Worm (Caenorhabditis elegans): ENCODE measurements around the gene W08G11.3.
A peak's percentile ranks its signal among the peaks of the same experiment; 100 is the strongest.

The W08G11.3 gene

DNA sequence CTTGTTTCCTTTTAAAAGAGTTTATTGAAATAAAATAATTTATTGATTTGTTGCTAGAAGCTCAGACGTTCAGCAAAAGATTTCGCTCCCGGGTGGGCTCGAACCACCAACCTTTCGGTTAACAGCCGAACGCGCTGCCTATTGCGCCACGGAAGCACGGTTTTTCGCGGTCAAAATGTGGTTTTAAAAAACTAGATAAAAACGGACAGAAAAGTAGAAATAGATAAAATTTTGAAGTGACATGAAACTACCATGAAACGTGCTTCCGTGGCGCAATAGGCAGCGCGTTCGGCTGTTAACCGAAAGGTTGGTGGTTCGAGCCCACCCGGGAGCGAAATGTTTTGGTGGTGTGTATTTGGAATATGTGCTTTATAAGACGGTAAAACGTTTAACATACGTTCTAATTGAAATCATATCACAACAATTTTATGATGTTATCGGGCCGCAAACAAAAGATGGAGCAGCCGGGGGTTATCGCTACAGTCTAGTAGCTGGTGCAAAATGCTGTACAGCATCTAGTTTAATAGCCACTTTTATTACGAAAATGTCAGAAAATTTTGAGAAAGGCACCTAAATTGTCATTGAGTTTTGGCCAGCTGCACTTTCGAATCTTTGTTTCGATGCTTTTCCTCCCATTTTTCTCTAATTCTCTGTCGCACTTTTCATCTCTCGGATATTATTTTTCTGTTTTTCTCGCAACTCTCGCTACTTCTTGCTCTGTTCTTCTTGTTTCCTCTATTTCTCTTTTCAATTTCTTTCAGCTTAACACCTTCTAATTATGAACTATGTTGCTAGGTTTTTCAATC, 29.0 kb upstream of the W08G11.3 start, which contains the start of gene slc-9B.2:
Gene slc-9B.2, plus strand, starts transcription at position 756 of the 806 bp plus-strand sequence.
- TF ChIP-seq nfya-1 (tag; optimal IDR thresholded peaks at IDR 0.05; ENCODE audit: insufficient read depth) (peak; percentile 18), elt-2 (tag; optimal IDR thresholded peaks at IDR 0.05) (peak; percentile 66)

DNA sequence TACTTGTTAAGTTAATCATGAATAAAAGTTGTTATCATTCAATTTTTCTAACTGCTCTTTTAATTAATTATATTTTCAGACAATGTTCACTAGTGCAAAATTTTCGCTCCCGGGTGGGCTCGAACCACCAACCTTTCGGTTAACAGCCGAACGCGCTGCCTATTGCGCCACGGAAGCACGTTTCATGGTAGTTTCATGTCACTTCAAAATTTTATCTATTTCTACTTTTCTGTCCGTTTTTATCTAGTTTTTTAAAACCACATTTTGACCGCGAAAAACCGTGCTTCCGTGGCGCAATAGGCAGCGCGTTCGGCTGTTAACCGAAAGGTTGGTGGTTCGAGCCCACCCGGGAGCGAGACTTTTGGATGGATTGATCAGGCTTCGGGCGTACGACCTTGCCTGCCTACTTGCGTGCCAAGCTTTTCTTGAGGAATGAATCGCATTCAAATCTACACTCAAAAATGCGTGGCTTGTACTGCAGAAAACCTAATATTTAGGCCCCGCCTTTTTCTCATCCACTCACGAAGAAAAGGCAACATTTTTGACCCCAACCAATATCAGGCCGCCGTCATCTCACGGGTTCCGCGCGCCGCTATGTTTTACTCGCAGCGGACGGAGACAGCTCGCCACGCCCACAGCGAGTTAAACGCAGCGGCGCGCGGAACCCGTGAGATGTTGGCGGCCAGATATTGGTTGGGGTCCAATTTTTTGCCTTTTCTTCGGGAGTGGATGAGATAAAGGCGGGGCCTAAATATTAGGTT, 25.8 kb upstream of the W08G11.3 start:
- TF ChIP-seq elt-2 (tag; optimal IDR thresholded peaks at IDR 0.05) = peak; percentile 25

DNA sequence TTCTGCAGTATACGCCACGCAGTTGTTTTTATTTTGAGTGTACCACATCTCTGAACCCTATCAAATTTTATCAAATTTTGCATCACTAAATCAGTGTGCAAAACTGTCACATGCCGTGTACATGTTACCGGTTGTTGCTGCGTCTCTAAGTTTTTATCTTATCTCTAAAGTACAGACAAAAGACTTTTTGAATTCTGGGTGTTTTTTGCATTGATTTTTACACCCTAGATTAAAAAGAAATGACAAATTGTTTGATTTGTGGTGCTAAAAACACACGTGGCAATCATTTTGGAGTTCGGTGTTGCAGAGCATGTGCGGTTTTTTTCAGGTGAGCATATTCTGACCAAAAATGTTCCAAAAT, 25.2 kb upstream of the W08G11.3 start, which contains the start of gene nhr-193:
Gene nhr-193, plus strand, starts transcription at position 51 of the 361 bp plus-strand sequence.
- no peak for TF ChIP-seq tbx-2 (tag; optimal IDR thresholded peaks at IDR 0.05)
- peak; percentile 6 for TF ChIP-seq jun-1 (tag; optimal IDR thresholded peaks at IDR 0.05)
- TF ChIP-seq ztf-4 (tag; optimal IDR thresholded peaks at IDR 0.05) = no peak
- no peak for TF ChIP-seq elt-3 (tag; optimal IDR thresholded peaks at IDR 0.05)
- TF ChIP-seq pqm-1 (tag; optimal IDR thresholded peaks at IDR 0.05) = peak; percentile 88
- no peak for TF ChIP-seq nhr-43 (tag; optimal IDR thresholded peaks at IDR 0.05; ENCODE audit: poor library complexity, severe bottlenecking)
- no peak for TF ChIP-seq mdl-1 (tag; optimal IDR thresholded peaks at IDR 0.05)
- TF ChIP-seq hmg-11 (tag; optimal IDR thresholded peaks at IDR 0.05) = no peak
- no peak for TF ChIP-seq daf-12 (tag; optimal IDR thresholded peaks at IDR 0.05)
- no peak for TF ChIP-seq sea-2 (GFP tag; optimal IDR thresholded peaks at IDR 0.05)
- TF ChIP-seq unc-39 (tag; optimal IDR thresholded peaks at IDR 0.05) = no peak
- TF ChIP-seq ama-1 (optimal IDR thresholded peaks at IDR 0.05) = no peak
- TF ChIP-seq pha-4 (tag; optimal IDR thresholded peaks at IDR 0.05) = no peak
- TF ChIP-seq elt-2 (tag; optimal IDR thresholded peaks at IDR 0.05) = peak; percentile 74
- no peak for TF ChIP-seq fkh-10 (GFP tag; optimal IDR thresholded peaks at IDR 0.05)
- no peak for TF ChIP-seq nhr-67 (tag; optimal IDR thresholded peaks at IDR 0.05)
- no peak for TF ChIP-seq mml-1 (tag; optimal IDR thresholded peaks at IDR 0.05)
- TF ChIP-seq nhr-237 (tag; optimal IDR thresholded peaks at IDR 0.05) = no peak
- no peak for TF ChIP-seq unc-62 (GFP tag; optimal IDR thresholded peaks at IDR 0.05)
- TF ChIP-seq snpc-4 (tag; optimal IDR thresholded peaks at IDR 0.05) = no peak
- TF ChIP-seq zag-1 (tag; optimal IDR thresholded peaks at IDR 0.05) = no peak
- no peak for TF ChIP-seq nhr-12 (tag; optimal IDR thresholded peaks at IDR 0.05)

DNA sequence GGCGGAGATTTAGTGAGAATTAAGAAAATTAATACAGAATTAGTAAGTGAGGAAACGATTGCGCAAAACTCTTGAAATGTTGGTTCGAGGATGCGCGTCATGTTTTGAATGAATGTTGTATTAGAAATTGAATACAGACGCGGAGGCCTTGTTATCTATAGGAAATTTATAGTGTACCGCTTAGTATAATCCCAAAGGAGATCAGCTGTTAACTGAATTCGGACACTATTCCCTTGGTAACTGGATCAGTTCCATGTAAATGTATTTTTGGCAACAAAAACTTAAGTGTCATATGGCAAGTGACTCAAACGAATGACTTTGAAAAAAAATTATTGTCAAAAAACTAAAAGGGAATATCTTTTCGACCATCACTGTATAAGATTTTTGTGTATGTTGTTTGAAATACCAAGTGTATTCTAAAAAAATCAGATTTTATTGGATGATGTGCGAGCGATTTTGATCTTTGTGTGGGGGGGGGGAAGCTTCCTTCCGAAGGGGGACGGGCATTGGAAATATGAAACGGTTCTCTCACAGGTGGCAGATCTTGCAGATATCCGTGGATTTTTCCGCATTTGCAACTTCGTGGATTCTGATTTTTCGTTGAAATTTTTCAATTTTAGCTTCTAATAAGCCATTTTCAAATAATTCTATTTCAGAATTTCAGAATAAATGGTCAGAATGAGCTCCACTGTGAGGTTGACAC, 20.9 kb upstream of the W08G11.3 start, which contains the start of the genes W08G11.5 and W08G11.1:
Gene W08G11.5, minus strand, starts transcription at position 101 of the 703 bp plus-strand sequence.
Gene W08G11.1, plus strand, starts transcription at position 653 of the 703 bp plus-strand sequence.
- TF ChIP-seq nhr-28 (tag; optimal IDR thresholded peaks at IDR 0.05) = no peak
- no peak for TF ChIP-seq nfya-1 (tag; optimal IDR thresholded peaks at IDR 0.05; ENCODE audit: insufficient read depth)
- no peak for TF ChIP-seq nhr-237 (tag; optimal IDR thresholded peaks at IDR 0.05)
- no peak for TF ChIP-seq ZK546.5 (tag; optimal IDR thresholded peaks at IDR 0.05)
- TF ChIP-seq daf-12 (tag; optimal IDR thresholded peaks at IDR 0.05) = no peak
- TF ChIP-seq ceh-28 (tag; optimal IDR thresholded peaks at IDR 0.05) = no peak
- TF ChIP-seq lin-39 (tag; optimal IDR thresholded peaks at IDR 0.05) = no peak
- TF ChIP-seq skn-1 (tag; optimal IDR thresholded peaks at IDR 0.05) = no peak
- TF ChIP-seq nhr-76 (tag; optimal IDR thresholded peaks at IDR 0.05) = no peak
- no peak for TF ChIP-seq snpc-4 (tag; optimal IDR thresholded peaks at IDR 0.05)
- no peak for TF ChIP-seq elt-3 (tag; optimal IDR thresholded peaks at IDR 0.05)

DNA sequence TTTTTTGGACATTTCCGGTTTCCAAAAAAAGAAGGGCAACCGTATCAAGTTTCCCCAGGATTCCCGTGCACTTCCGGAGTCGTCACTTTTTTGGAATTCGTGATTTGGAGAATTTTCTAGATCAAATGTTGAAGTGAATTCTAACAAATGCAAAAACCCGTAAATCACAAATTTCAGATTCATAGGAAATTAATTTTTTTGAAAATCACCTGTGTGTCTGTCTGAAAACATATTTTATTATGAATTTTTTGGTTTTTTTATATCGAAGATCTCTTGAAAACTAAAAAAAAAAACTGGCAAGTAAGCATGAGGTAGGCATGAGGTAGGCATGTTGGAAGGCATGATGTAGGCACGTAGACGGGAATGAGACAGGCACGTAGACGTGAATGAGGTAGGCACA, 17.4 kb upstream of the W08G11.3 start:
- TF ChIP-seq nhr-43 (tag; optimal IDR thresholded peaks at IDR 0.05; ENCODE audit: poor library complexity, severe bottlenecking) (no peak), eor-1 (tag; optimal IDR thresholded peaks at IDR 0.05) (no peak), elt-1 (tag; optimal IDR thresholded peaks at IDR 0.05) (no peak), zag-1 (tag; optimal IDR thresholded peaks at IDR 0.05) (no peak), ceh-28 (tag; optimal IDR thresholded peaks at IDR 0.05) (no peak), lsy-12 (tag; optimal IDR thresholded peaks at IDR 0.05) (no peak), R02D3.7 (tag; optimal IDR thresholded peaks at IDR 0.05) (no peak), ztf-4 (tag; optimal IDR thresholded peaks at IDR 0.05) (no peak), nhr-23 (tag; optimal IDR thresholded peaks at IDR 0.05) (no peak), skn-1 (tag; optimal IDR thresholded peaks at IDR 0.05) (no peak), pha-4 (tag; optimal IDR thresholded peaks at IDR 0.05) (no peak), jun-1 (tag; optimal IDR thresholded peaks at IDR 0.05) (no peak), nhr-77 (tag; optimal IDR thresholded peaks at IDR 0.05) (no peak), lin-39 (tag; optimal IDR thresholded peaks at IDR 0.05) (no peak), daf-12 (tag; optimal IDR thresholded peaks at IDR 0.05) (no peak)

All from whole organism, L3 larva.